Fruit fly (Drosophila melanogaster) whole organism, embryonic: ENCODE data around the gene natalisin.
A peak's percentile ranks its signal among the peaks of the same experiment; 100 is the strongest.

Experiments
- CG30020 ChIP-seq: fragments of 200-800 bp; optimal IDR thresholded peaks from 2 replicates; lab custom pipeline; 2019; ENCODE audit warnings: missing biosample characterization, mild to moderate bottlenecking, missing genetic modification characterization, moderate library complexity
- CG4404 ChIP-seq: fragments of 200-800 bp; sonication (Bioruptor generic); IDR thresholded peaks from 2 replicates; pipeline ENCODE4 v1.3.6; 2022; ENCODE audit warnings: missing biosample characterization, missing genetic modification characterization
- Ravus ChIP-seq: fragments of 200-800 bp; sonication (Bioruptor generic); IDR thresholded peaks from 2 replicates; pipeline ENCODE4 v1.3.6; 2022; ENCODE audit warnings: missing biosample characterization, missing genetic modification characterization
- Xrp1 ChIP-seq: fragments of 200-800 bp; sonication (Bioruptor generic); IDR thresholded peaks from 2 replicates; pipeline ENCODE4 v1.3.6; 2022; ENCODE audit warnings: missing biosample characterization, missing genetic modification characterization
- bcd ChIP-seq: fragments of 200-800 bp; sonication (Bioruptor generic); optimal IDR thresholded peaks from 2 replicates; lab custom pipeline; 2017; ENCODE audit warnings: missing biosample characterization, mild to moderate bottlenecking, missing genetic modification characterization
- pros ChIP-seq: fragments of 200-800 bp; sonication (Bioruptor generic); optimal IDR thresholded peaks from 3 replicates; lab custom pipeline; 2019; ENCODE audit warnings: missing biosample characterization, mild to moderate bottlenecking, missing genetic modification characterization, moderate library complexity

- TF ChIP-seq Ravus (GFP tag; lab: Robert Waterston, UW) (no peak), bcd (GFP tag; lab: Kevin White, UChicago) (no peak), pros (GFP tag; lab: Kevin White, UChicago) (no peak), CG4404 (GFP tag; lab: Robert Waterston, UW) (no peak), CG30020 (tag; lab: Kevin White, UChicago) (no peak), Xrp1 (GFP tag; lab: Robert Waterston, UW) (peak; percentile 32; the same call in 1 of the 2 replicates)
These were observed 3.4 kb downstream of the natalisin start for dm6 chr3R:14421818-14422217.
